Fruit fly (Drosophila melanogaster) whole organism, adult: ENCODE results near the gene Mst27D.

Source experiments
- CG11617 ChIP-seq: fragments of 200-800 bp; sonication (Bioruptor generic); optimal IDR thresholded peaks from 2 replicates; lab custom pipeline; 2017; ENCODE audit warnings: mild to moderate bottlenecking, missing biosample characterization, missing genetic modification reagents, missing genetic modification characterization
- CG12768 ChIP-seq: fragments of 200-800 bp; sonication (Bioruptor generic); optimal IDR thresholded peaks from 2 replicates; lab custom pipeline; 2017; ENCODE audit warnings: missing biosample characterization, missing genetic modification characterization, mild to moderate bottlenecking, moderate library complexity, missing genetic modification reagents
- CG14711 ChIP-seq: fragments of 200-800 bp; sonication (Bioruptor generic); optimal IDR thresholded peaks from 2 replicates; lab custom pipeline; 2018; ENCODE audit warnings: missing biosample characterization, mild to moderate bottlenecking, missing genetic modification characterization, moderate library complexity
- CG1620 ChIP-seq: fragments of 200-800 bp; sonication (Bioruptor generic); optimal IDR thresholded peaks from 2 replicates; lab custom pipeline; 2016; ENCODE audit warnings: missing biosample characterization, missing genetic modification characterization
- CG33017 ChIP-seq: fragments of 200-800 bp; sonication (Bioruptor generic); optimal IDR thresholded peaks from 2 replicates; lab custom pipeline; 2018; ENCODE audit warnings: missing biosample characterization, mild to moderate bottlenecking, missing genetic modification characterization, moderate library complexity
- CG5204 ChIP-seq: fragments of 200-800 bp; sonication (Bioruptor generic); optimal IDR thresholded peaks from 2 replicates; lab custom pipeline; 2016; ENCODE audit warnings: missing biosample characterization, missing genetic modification characterization
- CG7045 ChIP-seq: fragments of 200-800 bp; sonication (Bioruptor generic); optimal IDR thresholded peaks from 2 replicates; lab custom pipeline; 2017; ENCODE audit warnings: missing biosample characterization, mild to moderate bottlenecking, missing genetic modification characterization
- CG7101 ChIP-seq: fragments of 200-800 bp; sonication (Bioruptor generic); optimal IDR thresholded peaks from 2 replicates; lab custom pipeline; 2018; ENCODE audit warnings: missing biosample characterization, mild to moderate bottlenecking, missing genetic modification characterization, moderate library complexity
- Clk ChIP-seq: fragments of 200-800 bp; sonication (Bioruptor generic); optimal IDR thresholded peaks from 2 replicates; lab custom pipeline; 2017; ENCODE audit warnings: missing biosample characterization, missing genetic modification characterization
- Crg-1 ChIP-seq: fragments of 200-800 bp; sonication (Bioruptor generic); optimal IDR thresholded peaks from 2 replicates; lab custom pipeline; 2016; ENCODE audit warnings: missing biosample characterization, missing genetic modification characterization
- Hr96 ChIP-seq: fragments of 200-800 bp; sonication (Bioruptor generic); optimal IDR thresholded peaks from 2 replicates; lab custom pipeline; 2016; ENCODE audit warnings: missing biosample characterization, missing genetic modification characterization
- Mnt ChIP-seq: fragments of 200-800 bp; sonication (Bioruptor generic); optimal IDR thresholded peaks from 2 replicates; lab custom pipeline; 2016; ENCODE audit warnings: missing biosample characterization, mild to moderate bottlenecking, missing genetic modification characterization
- bab1 ChIP-seq: fragments of 200-800 bp; sonication (Bioruptor generic); optimal IDR thresholded peaks from 3 replicates; lab custom pipeline; 2019; ENCODE audit warnings: missing biosample characterization, mild to moderate bottlenecking, missing genetic modification characterization, moderate library complexity
- cic ChIP-seq: fragments of 200-800 bp; sonication (Bioruptor generic); optimal IDR thresholded peaks from 2 replicates; lab custom pipeline; 2017; ENCODE audit warnings: missing biosample characterization, mild to moderate bottlenecking, missing genetic modification characterization, moderate library complexity
- cnc ChIP-seq, 2 experiments: fragments of >200 bp; optimal IDR thresholded peaks; 2 replicates each; lab custom pipeline; 2017
- kay ChIP-seq: fragments of 200-800 bp; sonication (Bioruptor generic); peaks from one replicate; lab custom pipeline; 2016; ENCODE audit warnings: missing biosample characterization, missing genetic modification characterization, borderline replicate concordance
- ovo ChIP-seq: fragments of 200-800 bp; sonication (Bioruptor generic); optimal IDR thresholded peaks from 2 replicates; lab custom pipeline; 2016; ENCODE audit warnings: missing biosample characterization, missing genetic modification characterization
- pad ChIP-seq: fragments of 200-800 bp; sonication (Bioruptor generic); optimal IDR thresholded peaks from 3 replicates; lab custom pipeline; 2017; ENCODE audit warnings: missing biosample characterization, missing genetic modification characterization, mild to moderate bottlenecking, moderate library complexity, missing genetic modification reagents
- tj ChIP-seq: fragments of 200-800 bp; sonication (Bioruptor generic); optimal IDR thresholded peaks from 3 replicates; lab custom pipeline; 2017; ENCODE audit warnings: missing biosample characterization, mild to moderate bottlenecking, missing genetic modification characterization, moderate library complexity
- toe ChIP-seq: fragments of 200-800 bp; sonication (Bioruptor generic); optimal IDR thresholded peaks from 2 replicates; lab custom pipeline; 2016; ENCODE audit warnings: missing biosample characterization, missing genetic modification characterization

The Mst27D gene

DNA sequence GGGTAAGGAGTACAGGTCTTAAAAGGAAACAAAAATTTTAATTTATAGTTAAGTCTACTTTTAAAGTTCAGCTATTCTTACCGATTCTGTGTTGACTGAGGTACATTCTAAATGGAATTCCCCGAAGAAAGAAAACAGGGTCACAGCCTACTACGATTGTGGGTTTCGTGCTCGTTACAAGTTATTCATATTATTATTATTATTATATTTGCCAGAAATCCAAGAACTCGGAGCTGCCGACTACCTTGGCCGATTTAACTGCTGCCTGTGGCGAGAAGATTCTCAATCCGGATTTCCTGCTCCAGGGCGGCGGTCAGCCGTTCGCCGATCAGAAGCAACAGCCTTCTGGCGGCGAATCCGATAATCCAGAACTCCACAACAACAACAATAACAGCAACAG lies at the start of gene Mst27D:
TSS of gene Mst27D (minus strand) at position 101 of the 400 bp plus-strand sequence.
- TF ChIP-seq Mnt (GFP tag; lab: Kevin White, UChicago), result no peak
- no peak for TF ChIP-seq CG11617 (GFP tag; lab: Kevin White, UChicago)
- TF ChIP-seq tj (GFP tag; lab: Kevin White, UChicago), result no peak
- TF ChIP-seq CG33017 (tag; lab: Kevin White, UChicago), result no peak
- TF ChIP-seq CG1620 (GFP tag; lab: Kevin White, UChicago), result no peak
- TF ChIP-seq ovo (GFP tag; lab: Kevin White, UChicago), result no peak
- TF ChIP-seq Crg-1, result no peak

DNA sequence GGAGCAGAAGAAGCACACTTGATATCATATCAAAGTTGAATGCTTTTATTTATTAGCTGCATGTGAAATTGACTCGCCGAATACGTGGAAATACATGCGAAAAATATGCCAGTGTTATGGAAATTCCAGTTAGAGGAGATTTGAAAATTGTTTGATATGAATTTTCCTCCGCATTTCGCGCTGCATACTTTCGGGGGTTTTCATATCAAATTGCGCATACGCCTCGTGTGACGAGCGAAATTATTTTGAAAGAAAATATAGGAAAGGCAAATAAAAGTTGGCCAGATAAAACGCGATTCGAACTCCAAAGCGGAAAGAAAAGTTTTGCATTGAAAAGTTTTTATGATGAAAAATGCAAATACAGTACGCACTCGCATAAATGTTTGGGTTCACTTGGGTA lies 49.7 kb upstream of the Mst27D start:
- TF ChIP-seq Crg-1, result no peak
- no peak for TF ChIP-seq CG11617 (GFP tag; lab: Kevin White, UChicago)
- TF ChIP-seq CG33017 (tag; lab: Kevin White, UChicago), result no peak
- no peak for TF ChIP-seq CG7045 (GFP tag; lab: Kevin White, UChicago)
- no peak for TF ChIP-seq toe (GFP tag; lab: Kevin White, UChicago)
- TF ChIP-seq CG12768, result no peak
- no peak for TF ChIP-seq bab1 (GFP tag; lab: Kevin White, UChicago)
- no peak for TF ChIP-seq Clk (GFP tag; lab: Kevin White, UChicago)
- no peak for TF ChIP-seq pad (GFP tag; lab: Kevin White, UChicago)
- TF ChIP-seq CG1620 (GFP tag; lab: Kevin White, UChicago), result no peak
- no peak for TF ChIP-seq Mnt (GFP tag; lab: Kevin White, UChicago)
- TF ChIP-seq cnc (optimal IDR thresholded peaks at IDR 0.05; lab: Kevin White, UChicago), result no peak

DNA sequence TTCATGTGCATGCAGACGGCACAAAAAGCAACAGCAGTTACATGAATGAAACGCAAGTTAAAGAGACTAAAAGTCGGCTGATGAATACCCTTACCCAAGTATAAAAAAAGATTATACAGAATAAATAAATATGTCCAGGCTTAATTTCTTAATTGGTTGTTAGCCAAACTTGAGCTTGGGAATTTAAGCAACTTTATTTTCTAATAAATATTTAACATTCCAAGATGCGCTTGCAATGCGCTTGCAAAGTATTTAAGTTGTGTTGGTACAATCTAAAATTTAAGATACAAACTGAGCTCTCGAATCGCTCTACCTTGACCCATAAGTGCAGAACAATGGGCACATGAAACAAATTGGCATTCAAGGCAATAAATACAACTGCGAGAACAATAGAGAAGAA lies 47.2 kb upstream of the Mst27D start:
- TF ChIP-seq cic (GFP tag; lab: Kevin White, UChicago) (no peak), CG7101 (tag; lab: Kevin White, UChicago) (no peak), pad (GFP tag; lab: Kevin White, UChicago) (no peak), CG12768 (no peak), CG5204 (no peak), CG33017 (tag; lab: Kevin White, UChicago) (no peak), tj (GFP tag; lab: Kevin White, UChicago) (no peak), kay (GFP tag; lab: Kevin White, UChicago) (no peak), CG1620 (GFP tag; lab: Kevin White, UChicago) (no peak), cnc (optimal IDR thresholded peaks at IDR 0.05; lab: Kevin White, UChicago) (no peak), Crg-1 (no peak), CG11617 (GFP tag; lab: Kevin White, UChicago) (no peak), Mnt (GFP tag; lab: Kevin White, UChicago) (no peak), Clk (GFP tag; lab: Kevin White, UChicago) (no peak), bab1 (GFP tag; lab: Kevin White, UChicago) (no peak), CG14711 (tag; lab: Kevin White, UChicago) (no peak), toe (GFP tag; lab: Kevin White, UChicago) (no peak), ovo (GFP tag; lab: Kevin White, UChicago) (no peak), Hr96 (no peak)

DNA sequence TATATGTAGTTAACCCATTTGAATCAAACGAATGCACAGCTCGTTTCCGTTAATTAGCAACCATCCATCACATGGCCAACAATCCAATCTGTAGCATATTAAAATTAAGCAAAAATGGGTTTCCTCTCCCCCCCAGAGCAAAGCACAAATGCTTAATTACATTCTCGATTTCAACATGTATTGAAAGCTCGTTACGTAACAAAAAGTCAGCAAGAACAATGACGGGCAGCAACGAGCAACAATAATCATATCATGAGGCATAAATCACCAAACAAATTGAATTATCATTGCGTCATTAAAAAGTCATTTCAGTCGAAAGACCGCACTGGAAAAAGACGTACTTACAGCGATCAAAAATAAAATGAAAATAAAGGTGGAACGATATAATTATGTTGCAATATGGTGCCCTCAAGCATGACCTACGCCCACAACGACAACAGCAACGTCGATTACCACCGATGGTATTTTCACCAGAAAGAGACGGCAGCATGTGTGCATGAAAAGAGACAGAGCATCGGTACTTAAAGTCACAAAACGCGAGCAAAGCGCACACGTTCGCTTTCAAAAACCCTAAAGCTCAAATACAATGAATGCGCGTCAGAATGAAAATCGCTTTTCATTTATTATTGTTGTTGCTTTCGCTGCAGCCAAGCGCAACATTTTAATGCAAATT lies 45.8 kb upstream of the Mst27D start:
- TF ChIP-seq CG12768 (no peak), CG1620 (GFP tag; lab: Kevin White, UChicago) (no peak), Hr96 (no peak), Crg-1 (no peak), toe (GFP tag; lab: Kevin White, UChicago) (no peak)

DNA sequence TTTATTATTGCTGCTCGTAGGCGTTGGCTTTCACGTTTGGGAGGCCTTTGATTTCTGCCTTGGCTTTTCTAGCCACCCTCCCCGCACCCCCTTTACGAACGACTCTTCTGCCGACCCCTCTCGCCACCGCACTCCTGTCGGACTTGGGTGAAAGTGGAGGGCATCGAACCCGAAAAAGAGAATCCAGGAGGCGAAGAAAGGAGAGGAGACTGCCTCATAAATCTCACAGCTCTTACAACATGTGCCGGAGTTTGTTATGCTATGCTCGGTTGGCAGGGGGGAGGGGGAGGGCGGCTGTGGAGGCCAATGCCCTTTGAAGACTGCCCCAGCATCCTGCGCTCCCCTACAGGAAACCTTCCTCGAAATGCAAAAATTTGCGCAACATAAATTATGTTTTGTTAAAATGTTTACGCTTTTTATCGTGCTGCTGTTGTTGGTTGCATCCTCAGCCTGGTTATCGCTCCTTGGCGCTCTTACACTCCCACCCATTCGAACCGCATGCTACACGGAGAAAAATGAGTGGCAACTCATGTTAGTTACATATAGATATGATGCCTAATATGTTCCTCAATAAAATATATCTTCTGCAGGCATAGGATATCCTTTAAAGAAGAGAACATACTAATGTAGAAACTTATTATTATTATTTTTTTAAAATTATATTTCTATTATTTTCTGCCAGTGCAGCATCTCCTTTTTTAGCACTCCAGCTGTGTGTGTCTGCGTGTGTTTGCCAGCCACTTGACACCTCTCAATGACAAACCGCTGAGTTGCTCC lies 43.7 kb upstream of the Mst27D start:
- TF ChIP-seq CG14711 (tag; lab: Kevin White, UChicago) (no peak), ovo (GFP tag; lab: Kevin White, UChicago) (no peak), bab1 (GFP tag; lab: Kevin White, UChicago) (no peak), tj (GFP tag; lab: Kevin White, UChicago) (no peak)

DNA sequence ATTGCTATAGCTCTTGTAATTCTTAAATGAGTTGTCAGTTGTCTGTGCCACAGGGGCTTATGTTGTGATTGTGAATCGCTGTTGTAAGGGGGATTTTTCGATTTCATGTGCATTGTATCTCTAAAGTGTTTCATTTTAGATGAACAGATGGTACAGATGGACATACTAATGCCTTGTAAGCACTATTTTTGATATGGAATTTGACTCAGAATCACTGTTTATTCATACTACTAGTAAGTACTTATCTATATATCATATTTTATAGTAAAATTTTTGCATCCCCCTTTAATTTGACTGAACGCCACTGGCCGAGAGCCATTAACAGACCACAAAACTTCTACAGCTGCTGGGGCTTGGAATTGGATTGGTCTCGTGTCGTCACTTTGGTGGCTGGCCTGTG lies 40.2 kb upstream of the Mst27D start:
- no peak for TF ChIP-seq cic (GFP tag; lab: Kevin White, UChicago)
- no peak for TF ChIP-seq Hr96
- TF ChIP-seq Crg-1, result no peak
- no peak for TF ChIP-seq CG12768
- TF ChIP-seq ovo (GFP tag; lab: Kevin White, UChicago), result no peak
- TF ChIP-seq CG7045 (GFP tag; lab: Kevin White, UChicago), result no peak
- no peak for TF ChIP-seq CG14711 (tag; lab: Kevin White, UChicago)
- no peak for TF ChIP-seq CG33017 (tag; lab: Kevin White, UChicago)
- no peak for TF ChIP-seq pad (GFP tag; lab: Kevin White, UChicago)
- TF ChIP-seq CG7101 (tag; lab: Kevin White, UChicago), result no peak
